Fruit fly (Drosophila melanogaster) whole organism, embryonic: ENCODE measurements around the gene DIP-eta.

Source experiments
- CG10654 ChIP-seq: fragments of 200-800 bp; sonication (Bioruptor generic); optimal IDR thresholded peaks from 2 replicates; lab custom pipeline; 2016; ENCODE audit warnings: missing biosample characterization, missing genetic modification characterization
- CG11696 ChIP-seq: fragments of 200-800 bp; sonication (Bioruptor generic); IDR thresholded peaks from 2 replicates; pipeline ENCODE4 v1.3.6; 2022; ENCODE audit warnings: missing biosample characterization, missing genetic modification characterization
- CG13123 ChIP-seq: fragments of 200-800 bp; sonication (Bioruptor generic); optimal IDR thresholded peaks from 2 replicates; lab custom pipeline; 2016; ENCODE audit warnings: missing biosample characterization, missing genetic modification characterization
- CG13296 ChIP-seq: fragments of 200-800 bp; sonication (Bioruptor generic); optimal IDR thresholded peaks from 3 replicates; lab custom pipeline; 2018; ENCODE audit warnings: missing biosample characterization, mild to moderate bottlenecking, missing genetic modification characterization
- CG14014 ChIP-seq: fragments of 200-800 bp; sonication (Bioruptor generic); IDR thresholded peaks from 2 replicates; pipeline ENCODE4 v1.3.6; 2022; ENCODE audit warnings: missing biosample characterization, missing genetic modification characterization
- CG14050 ChIP-seq: fragments of 200-800 bp; sonication (Bioruptor generic); IDR thresholded peaks from 3 replicates; pipeline ENCODE4 v1.3.6; 2022; ENCODE audit warnings: missing biosample characterization, missing genetic modification characterization
- CG15269 ChIP-seq: fragments of 200-800 bp; sonication (Bioruptor generic); optimal IDR thresholded peaks from 2 replicates; lab custom pipeline; 2018; ENCODE audit warnings: missing biosample characterization, mild to moderate bottlenecking, missing genetic modification characterization, moderate library complexity
- CG15601 ChIP-seq: fragments of 200-800 bp; sonication (Bioruptor generic); optimal IDR thresholded peaks from 3 replicates; lab custom pipeline; 2019; ENCODE audit warnings: missing biosample characterization, mild to moderate bottlenecking, missing genetic modification characterization, moderate library complexity
- CG15696 ChIP-seq: fragments of 200-800 bp; sonication (Bioruptor generic); optimal IDR thresholded peaks from 2 replicates; lab custom pipeline; 2019; ENCODE audit warnings: missing biosample characterization, mild to moderate bottlenecking, missing genetic modification characterization, moderate library complexity
- CG33557 ChIP-seq: fragments of 200-800 bp; sonication (Bioruptor generic); optimal IDR thresholded peaks from 2 replicates; lab custom pipeline; 2019; ENCODE audit warnings: missing biosample characterization, mild to moderate bottlenecking, missing genetic modification characterization, moderate library complexity
- CG34376 ChIP-seq: fragments of 200-800 bp; sonication (Bioruptor generic); optimal IDR thresholded peaks from 2 replicates; lab custom pipeline; 2018; ENCODE audit warnings: missing biosample characterization, mild to moderate bottlenecking, missing genetic modification characterization
- CG34422 ChIP-seq: fragments of 200-800 bp; sonication (Bioruptor generic); IDR thresholded peaks from 3 replicates; pipeline ENCODE4 v1.3.6; 2022; ENCODE audit warnings: missing biosample characterization, missing genetic modification characterization
- CG4424 ChIP-seq: fragments of 200-800 bp; sonication (Bioruptor generic); optimal IDR thresholded peaks from 3 replicates; lab custom pipeline; 2016; ENCODE audit warnings: missing biosample characterization, missing genetic modification characterization
- CG4854 ChIP-seq: fragments of 200-800 bp; sonication (Bioruptor generic); optimal IDR thresholded peaks from 2 replicates; lab custom pipeline; 2016; ENCODE audit warnings: missing biosample characterization, missing genetic modification characterization, inconsistent platforms
- CG6272 ChIP-seq: fragments of 200-800 bp; sonication (Bioruptor generic); IDR thresholded peaks from 2 replicates; pipeline ENCODE4 v1.3.6; 2022; ENCODE audit warnings: missing biosample characterization, missing genetic modification characterization
- CG7357 ChIP-seq: fragments of 200-800 bp; sonication (Bioruptor generic); IDR thresholded peaks from 3 replicates; pipeline ENCODE4 v1.3.6; 2022; ENCODE audit warnings: missing biosample characterization, missing genetic modification characterization
- CG8290 ChIP-seq, 3 experiments: fragments of 200-800 bp; sonication (Bioruptor generic); optimal IDR thresholded peaks; 2 replicates each; lab custom pipeline; 2016 to 2019; ENCODE audit warnings: missing biosample characterization in 3 of 3, missing genetic modification characterization in 3 of 3, mild to moderate bottlenecking in 2 of 3, moderate library complexity in 1 of 3
- CG8359 ChIP-seq: fragments of 200-800 bp; sonication (Bioruptor generic); optimal IDR thresholded peaks from 2 replicates; lab custom pipeline; 2017; ENCODE audit warnings: missing biosample characterization, mild to moderate bottlenecking, missing genetic modification characterization, borderline replicate concordance
- CG8765 ChIP-seq: fragments of 200-800 bp; sonication (Bioruptor generic); IDR thresholded peaks from 2 replicates; pipeline ENCODE4 v1.3.6; 2022; ENCODE audit warnings: missing biosample characterization, missing genetic modification characterization
- CG8924 ChIP-seq: fragments of 200-800 bp; optimal IDR thresholded peaks from 3 replicates; lab custom pipeline; 2019; ENCODE audit warnings: missing biosample characterization, mild to moderate bottlenecking, missing genetic modification characterization, moderate library complexity
- Deaf1 ChIP-seq: fragments of 200-800 bp; optimal IDR thresholded peaks from 3 replicates; lab custom pipeline; 2019; ENCODE audit warnings: missing biosample characterization, mild to moderate bottlenecking, missing genetic modification characterization, moderate library complexity
- Dek ChIP-seq: fragments of 200-800 bp; sonication (Bioruptor generic); optimal IDR thresholded peaks from 3 replicates; lab custom pipeline; 2019; ENCODE audit warnings: missing biosample characterization, mild to moderate bottlenecking, missing genetic modification characterization, moderate library complexity
- Drgx ChIP-seq: fragments of 200-800 bp; sonication (Bioruptor generic); IDR thresholded peaks from 2 replicates; pipeline ENCODE4 v1.3.6; 2022; ENCODE audit warnings: missing biosample characterization, missing genetic modification characterization
- H2.0 ChIP-seq: fragments of 200-800 bp; sonication (Bioruptor generic); IDR thresholded peaks from 2 replicates; pipeline ENCODE4 v1.3.6; 2022; ENCODE audit warnings: missing biosample characterization, missing genetic modification characterization
- Mrtf ChIP-seq: fragments of 200-800 bp; sonication (Bioruptor generic); IDR thresholded peaks from 3 replicates; pipeline ENCODE4 v1.3.6; 2022; ENCODE audit warnings: missing biosample characterization, missing genetic modification characterization
- NK7.1 ChIP-seq: fragments of 200-800 bp; sonication (Bioruptor generic); optimal IDR thresholded peaks from 3 replicates; lab custom pipeline; 2016; ENCODE audit warnings: missing biosample characterization, missing genetic modification characterization
- Nf-YA ChIP-seq: fragments of 200-800 bp; sonication (Bioruptor generic); IDR thresholded peaks from 2 replicates; pipeline ENCODE4 v1.3.6; 2022; ENCODE audit warnings: missing biosample characterization, missing genetic modification characterization
- Nf-YB ChIP-seq: fragments of 200-800 bp; sonication (Bioruptor generic); optimal IDR thresholded peaks from 3 replicates; lab custom pipeline; 2019; ENCODE audit warnings: missing biosample characterization, mild to moderate bottlenecking, missing genetic modification characterization, moderate library complexity
- Nf-YC ChIP-seq: fragments of 200-800 bp; optimal IDR thresholded peaks from 3 replicates; lab custom pipeline; 2019; ENCODE audit warnings: missing biosample characterization, mild to moderate bottlenecking, missing genetic modification characterization, moderate library complexity
- PHDP ChIP-seq: fragments of 200-800 bp; sonication (Bioruptor generic); optimal IDR thresholded peaks from 3 replicates; lab custom pipeline; 2018; ENCODE audit warnings: missing biosample characterization, mild to moderate bottlenecking, missing genetic modification characterization, moderate library complexity
- abd-A ChIP-seq: fragments of 200-800 bp; sonication (Bioruptor generic); optimal IDR thresholded peaks from 3 replicates; lab custom pipeline; 2019; ENCODE audit warnings: missing biosample characterization, mild to moderate bottlenecking, missing genetic modification characterization, moderate library complexity
- amos ChIP-seq: fragments of 200-800 bp; sonication (Bioruptor generic); IDR thresholded peaks from 2 replicates; pipeline ENCODE4 v1.3.6; 2022; ENCODE audit warnings: missing biosample characterization, missing genetic modification characterization; ENCODE audit not compliant: partially characterized antibody
- ara ChIP-seq: fragments of 200-800 bp; sonication (Bioruptor generic); IDR thresholded peaks from 2 replicates; pipeline ENCODE4 v1.3.6; 2022; ENCODE audit warnings: missing biosample characterization, missing genetic modification characterization
- bab2 ChIP-seq: fragments of 200-800 bp; sonication (Bioruptor generic); optimal IDR thresholded peaks from 2 replicates; lab custom pipeline; 2016; ENCODE audit warnings: missing biosample characterization, missing genetic modification characterization
- cg ChIP-seq: fragments of 200-800 bp; sonication (Bioruptor generic); optimal IDR thresholded peaks from 3 replicates; lab custom pipeline; 2019; ENCODE audit warnings: missing biosample characterization, mild to moderate bottlenecking, missing genetic modification characterization, moderate library complexity
- crol ChIP-seq: fragments of 200-800 bp; sonication (Bioruptor generic); IDR thresholded peaks from 2 replicates; pipeline ENCODE4 v1.3.6; 2022; ENCODE audit warnings: missing biosample characterization, missing genetic modification characterization
- jigr1 ChIP-seq: fragments of 200-800 bp; sonication (Bioruptor generic); IDR thresholded peaks from 3 replicates; pipeline ENCODE4 v1.3.6; 2022; ENCODE audit warnings: missing biosample characterization, missing genetic modification characterization
- kni ChIP-seq: fragments of 200-800 bp; sonication (Bioruptor generic); optimal IDR thresholded peaks from 3 replicates; lab custom pipeline; 2017; ENCODE audit warnings: mild to moderate bottlenecking, missing biosample characterization, missing genetic modification reagents, missing genetic modification characterization
- nom ChIP-seq: fragments of 200-800 bp; sonication (Bioruptor generic); optimal IDR thresholded peaks from 2 replicates; lab custom pipeline; 2017; ENCODE audit warnings: missing biosample characterization, missing genetic modification characterization, mild to moderate bottlenecking, moderate library complexity, missing genetic modification reagents
- phol ChIP-seq: fragments of 200-800 bp; sonication (Bioruptor generic); optimal IDR thresholded peaks from 3 replicates; lab custom pipeline; 2018; ENCODE audit warnings: missing biosample characterization, mild to moderate bottlenecking, missing genetic modification characterization, moderate library complexity
- row ChIP-seq: fragments of 200-800 bp; sonication (Bioruptor generic); IDR thresholded peaks from 3 replicates; pipeline ENCODE4 v1.3.6; 2022; ENCODE audit warnings: missing biosample characterization, missing genetic modification characterization
- ssp ChIP-seq: fragments of 200-800 bp; sonication (Bioruptor generic); IDR thresholded peaks from 2 replicates; pipeline ENCODE4 v1.3.6; 2022; ENCODE audit warnings: missing biosample characterization, missing genetic modification characterization

DIP-eta gene

DNA sequence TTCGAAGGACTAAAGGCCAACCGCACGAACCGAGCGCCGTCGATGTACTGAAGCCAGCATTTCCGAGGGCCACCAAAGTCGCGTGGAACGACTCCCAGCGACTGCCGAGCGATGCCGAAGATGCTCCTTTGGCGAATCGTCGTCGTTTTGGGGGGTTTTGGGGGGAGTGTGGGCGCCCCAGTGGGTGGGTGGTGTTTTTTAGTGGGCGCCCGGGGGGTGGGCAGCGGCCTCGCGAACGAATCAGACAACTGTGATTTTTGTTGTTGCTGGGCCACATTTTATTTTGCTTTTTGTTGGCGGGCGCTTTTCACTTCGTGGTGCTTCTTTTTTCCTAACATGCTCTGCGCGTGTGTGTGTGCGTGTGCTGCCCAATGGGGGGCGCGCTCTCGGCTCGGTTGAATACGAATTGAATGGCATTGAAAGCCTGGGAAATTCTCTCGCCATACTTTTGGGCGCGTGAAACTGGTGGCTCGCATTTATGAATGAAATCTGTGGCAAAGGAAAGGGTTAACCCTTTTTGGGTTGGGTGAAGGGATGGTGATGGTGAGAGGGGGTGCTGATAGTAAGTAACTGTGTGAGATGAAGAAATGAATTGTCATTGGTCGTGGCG, at the start of gene DIP-eta:
DIP-eta (minus strand) TSS at position 51 of the 610 bp plus-strand sequence.
- TF ChIP-seq Drgx (GFP tag; lab: Robert Waterston, UW) (peak; percentile 68), CG4424 (GFP tag; lab: Kevin White, UChicago) (no peak), cg (GFP tag; lab: Kevin White, UChicago) (peak; percentile 12), CG13296 (no peak), nom (GFP tag; lab: Kevin White, UChicago) (peak; percentile 53), Nf-YA (peak; percentile 25; the same call in 1 of the 2 replicates), jigr1 (GFP tag; lab: Robert Waterston, UW) (no peak), CG8924 (tag; lab: Kevin White, UChicago) (peak; percentile 39), crol (peak; percentile 49), abd-A (tag; lab: Kevin White, UChicago) (peak; percentile 61), row (GFP tag; lab: Robert Waterston, UW) (no peak), Nf-YB (GFP tag; lab: Kevin White, UChicago) (peak; percentile 95), CG14014 (GFP tag; lab: Robert Waterston, UW) (no peak), CG15269 (tag; lab: Kevin White, UChicago) (no peak), Deaf1 (peak; percentile 98), CG15601 (tag; lab: Kevin White, UChicago) (peak; percentile 99), CG13123 (GFP tag; lab: Kevin White, UChicago) (no peak), amos (GFP tag; lab: Robert Waterston, UW) (peak; percentile 9; the same call in 1 of the 2 replicates), CG8359 (GFP tag; lab: Kevin White, UChicago) (peak; percentile 33), CG34376 (peak; percentile 30), Nf-YC (tag; lab: Kevin White, UChicago) (peak; percentile 98), CG34422 (GFP tag; lab: Robert Waterston, UW) (no peak), CG8765 (GFP tag; lab: Robert Waterston, UW) (0 out of 2 replicates have a peak, but pooled peaks have one; percentile 17)
- TF ChIP-seq, all 482 proteins: peak for 15

DNA sequence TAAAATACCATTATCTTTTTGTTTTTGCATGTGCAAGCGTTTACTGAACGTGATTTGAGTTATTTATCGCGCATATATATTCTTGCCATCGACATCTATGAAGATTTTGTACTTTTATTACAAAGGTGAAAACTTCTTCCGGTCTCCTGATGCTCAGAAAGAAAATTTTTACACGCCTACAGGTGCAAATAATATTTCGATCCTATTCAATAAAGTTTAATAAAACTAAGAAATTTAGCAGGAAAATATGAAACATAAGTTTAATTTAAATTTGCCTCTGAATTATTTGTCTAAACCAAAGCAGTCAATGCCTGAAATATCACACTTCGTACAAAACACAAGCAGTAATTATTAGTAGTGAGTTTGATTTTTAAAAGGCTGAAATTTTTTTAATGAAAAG, 44.8 kb upstream of the DIP-eta start, which contains the start of gene Hsp60C:
Hsp60C (plus strand) TSS at position 301 of the 400 bp plus-strand sequence.
- TF ChIP-seq Mrtf (GFP tag; lab: Robert Waterston, UW) (no peak), CG10654 (GFP tag; lab: Kevin White, UChicago) (no peak), CG33557 (GFP tag; lab: Kevin White, UChicago) (no peak), bab2 (no peak), kni (GFP tag; lab: Kevin White, UChicago) (no peak), CG8290 (GFP tag; optimal IDR thresholded peaks at IDR 0.05; lab: Kevin White, UChicago) (no peak), CG8290 (tag; optimal IDR thresholded peaks at IDR 0.05; lab: Kevin White, UChicago) (no peak), CG15696 (tag; lab: Kevin White, UChicago) (no peak), CG11696 (GFP tag; lab: Robert Waterston, UW) (no peak), CG6272 (GFP tag; lab: Robert Waterston, UW) (no peak), H2.0 (no peak), ara (GFP tag; lab: Robert Waterston, UW) (no peak), CG4854 (GFP tag; lab: Kevin White, UChicago) (no peak), ssp (GFP tag; lab: Robert Waterston, UW) (no peak), phol (tag; lab: Kevin White, UChicago) (no peak), Dek (tag; lab: Kevin White, UChicago) (no peak), CG8924 (tag; lab: Kevin White, UChicago) (no peak), CG14050 (GFP tag; lab: Robert Waterston, UW) (no peak), CG7357 (GFP tag; lab: Robert Waterston, UW) (no peak), PHDP (tag; lab: Kevin White, UChicago) (no peak), NK7.1 (GFP tag; lab: Kevin White, UChicago) (no peak)
